Fruit fly (Drosophila melanogaster) whole organism, embryonic: ENCODE results near the gene rec.

Experiments used
- Antp ChIP-seq: fragments of 200-800 bp; sonication (Bioruptor generic); optimal IDR thresholded peaks from 3 replicates; lab custom pipeline; 2016; ENCODE audit warnings: missing biosample characterization, missing genetic modification characterization
- B-H2 ChIP-seq: fragments of 200-800 bp; sonication (Bioruptor generic); optimal IDR thresholded peaks from 2 replicates; lab custom pipeline; 2018; ENCODE audit warnings: missing biosample characterization, mild to moderate bottlenecking, missing genetic modification characterization
- Bgb ChIP-seq: fragments of 200-800 bp; sonication (Bioruptor generic); IDR thresholded peaks from 2 replicates; pipeline ENCODE4 v1.3.6; 2022; ENCODE audit warnings: missing biosample characterization, missing genetic modification characterization; ENCODE audit not compliant: partially characterized antibody
- CG10267 ChIP-seq: fragments of 200-800 bp; sonication (Bioruptor generic); optimal IDR thresholded peaks from 2 replicates; lab custom pipeline; 2018; ENCODE audit warnings: missing biosample characterization, mild to moderate bottlenecking, missing genetic modification characterization, moderate library complexity
- CG10431 ChIP-seq: fragments of 200-800 bp; sonication (Bioruptor generic); optimal IDR thresholded peaks from 3 replicates; lab custom pipeline; 2018; ENCODE audit warnings: missing biosample characterization, mild to moderate bottlenecking, missing genetic modification characterization
- CG10543 ChIP-seq: fragments of 200-800 bp; sonication (Bioruptor generic); optimal IDR thresholded peaks from 3 replicates; lab custom pipeline; 2017; ENCODE audit warnings: missing biosample characterization, mild to moderate bottlenecking, missing genetic modification characterization, moderate library complexity
- CG11456 ChIP-seq: fragments of 200-800 bp; sonication (Bioruptor generic); IDR thresholded peaks from 3 replicates; pipeline ENCODE4 v1.3.6; 2022; ENCODE audit warnings: missing biosample characterization, missing genetic modification characterization
- CG11504 ChIP-seq: fragments of 200-800 bp; sonication (Bioruptor generic); optimal IDR thresholded peaks from 3 replicates; lab custom pipeline; 2019; ENCODE audit warnings: missing biosample characterization, mild to moderate bottlenecking, missing genetic modification characterization, moderate library complexity
- CG12659 ChIP-seq: fragments of 200-800 bp; sonication (Bioruptor generic); optimal IDR thresholded peaks from 3 replicates; lab custom pipeline; 2017; ENCODE audit warnings: mild to moderate bottlenecking, missing biosample characterization, missing genetic modification reagents, missing genetic modification characterization
- CG12942 ChIP-seq: fragments of 200-800 bp; sonication (Bioruptor generic); optimal IDR thresholded peaks from 3 replicates; lab custom pipeline; 2016; ENCODE audit warnings: missing biosample characterization, missing genetic modification characterization
- CG15514 ChIP-seq: fragments of 200-800 bp; sonication (Bioruptor generic); optimal IDR thresholded peaks from 3 replicates; lab custom pipeline; 2017; ENCODE audit warnings: missing biosample characterization, missing genetic modification characterization, mild to moderate bottlenecking, moderate library complexity, missing genetic modification reagents
- CG17328 ChIP-seq: fragments of 200-800 bp; sonication (Bioruptor generic); IDR thresholded peaks from 2 replicates; pipeline ENCODE4 v1.3.6; 2022; ENCODE audit warnings: missing biosample characterization, missing genetic modification characterization
- CG17361 ChIP-seq: fragments of 200-800 bp; sonication (Bioruptor generic); IDR thresholded peaks from 3 replicates; pipeline ENCODE4 v1.3.6; 2022; ENCODE audit warnings: missing biosample characterization, missing genetic modification characterization
- CG2678 ChIP-seq: fragments of 200-800 bp; sonication (Bioruptor generic); optimal IDR thresholded peaks from 3 replicates; lab custom pipeline; 2019; ENCODE audit warnings: missing biosample characterization, mild to moderate bottlenecking, missing genetic modification characterization, moderate library complexity
- CG34224 ChIP-seq: fragments of 200-800 bp; sonication (Bioruptor generic); IDR thresholded peaks from 3 replicates; pipeline ENCODE4 v1.3.6; 2022; ENCODE audit warnings: missing biosample characterization, missing genetic modification characterization; ENCODE audit not compliant: partially characterized antibody
- CG42726 ChIP-seq: fragments of 200-800 bp; sonication (Bioruptor generic); IDR thresholded peaks from 2 replicates; pipeline ENCODE4 v1.3.6; 2022; ENCODE audit warnings: missing biosample characterization, missing genetic modification characterization; ENCODE audit not compliant: partially characterized antibody
- CG4424 ChIP-seq: fragments of 200-800 bp; sonication (Bioruptor generic); optimal IDR thresholded peaks from 3 replicates; lab custom pipeline; 2016; ENCODE audit warnings: missing biosample characterization, missing genetic modification characterization
- CG4730 ChIP-seq: fragments of 200-800 bp; sonication (Bioruptor generic); IDR thresholded peaks from 2 replicates; pipeline ENCODE4 v1.3.6; 2022; ENCODE audit warnings: missing biosample characterization, missing genetic modification characterization
- CG6765 ChIP-seq: fragments of 200-800 bp; sonication (Bioruptor generic); optimal IDR thresholded peaks from 3 replicates; lab custom pipeline; 2017; ENCODE audit warnings: missing biosample characterization, mild to moderate bottlenecking, missing genetic modification characterization
- CG9876 ChIP-seq: fragments of 200-800 bp; sonication (Bioruptor generic); optimal IDR thresholded peaks from 2 replicates; lab custom pipeline; 2016; ENCODE audit warnings: missing biosample characterization, missing genetic modification characterization
- CTCF ChIP-seq: fragments of 200-800 bp; sonication (Bioruptor generic); optimal IDR thresholded peaks from 2 replicates; lab custom pipeline; 2017; ENCODE audit warnings: missing biosample characterization, mild to moderate bottlenecking, missing genetic modification characterization, moderate library complexity
- CrebB ChIP-seq: fragments of 200-800 bp; sonication (Bioruptor generic); optimal IDR thresholded peaks from 3 replicates; lab custom pipeline; 2018; ENCODE audit warnings: missing biosample characterization, mild to moderate bottlenecking, missing genetic modification characterization
- Dek ChIP-seq: fragments of 200-800 bp; sonication (Bioruptor generic); optimal IDR thresholded peaks from 3 replicates; lab custom pipeline; 2019; ENCODE audit warnings: missing biosample characterization, mild to moderate bottlenecking, missing genetic modification characterization, moderate library complexity
- E2f2 ChIP-seq: fragments of 200-800 bp; sonication (Bioruptor generic); IDR thresholded peaks from 2 replicates; pipeline ENCODE4 v1.3.6; 2022; ENCODE audit warnings: missing biosample characterization, missing genetic modification characterization
- Elba2 ChIP-seq: fragments of 200-800 bp; sonication (Bioruptor generic); optimal IDR thresholded peaks from 3 replicates; lab custom pipeline; 2016; ENCODE audit warnings: missing biosample characterization, missing genetic modification characterization
- Ets65A ChIP-seq: fragments of 200-800 bp; sonication (Bioruptor generic); peaks from one replicate; lab custom pipeline; 2016; ENCODE audit warnings: missing biosample characterization, missing genetic modification characterization
- Med ChIP-seq: fragments of 200-800 bp; sonication (Bioruptor generic); peaks from one replicate; lab custom pipeline; 2016; ENCODE audit warnings: missing biosample characterization, missing genetic modification characterization, mild to moderate bottlenecking, inconsistent platforms, moderate library complexity
- Myb ChIP-seq: fragments of 200-800 bp; sonication (Bioruptor generic); optimal IDR thresholded peaks from 2 replicates; lab custom pipeline; 2016; ENCODE audit warnings: missing biosample characterization, missing genetic modification characterization
- NFAT ChIP-seq: fragments of 200-800 bp; sonication (Bioruptor generic); IDR thresholded peaks from 2 replicates; pipeline ENCODE4 v1.3.6; 2022; ENCODE audit warnings: missing biosample characterization, missing genetic modification characterization
- ap ChIP-seq: fragments of 200-800 bp; sonication (Bioruptor generic); IDR thresholded peaks from 2 replicates; pipeline ENCODE4 v1.3.6; 2022; ENCODE audit warnings: missing biosample characterization, missing genetic modification characterization
- bsh ChIP-seq, 2 experiments: fragments of 200-800 bp; sonication (Bioruptor generic); optimal IDR thresholded peaks; 2 replicates each; lab custom pipeline; 2017 to 2018; ENCODE audit warnings: mild to moderate bottlenecking in 2 of 2, missing biosample characterization in 2 of 2, missing genetic modification characterization in 2 of 2, moderate library complexity in 1 of 2
- cad ChIP-seq: fragments of >200 bp; optimal IDR thresholded peaks from 2 replicates; lab custom pipeline; 2017; ENCODE audit warnings: missing biosample characterization, missing genetic modification characterization
- chif ChIP-seq, 2 experiments: fragments of 200-800 bp; sonication (Bioruptor generic); optimal IDR thresholded peaks; 3 replicates each; lab custom pipeline; 2016; ENCODE audit warnings: missing biosample characterization in 2 of 2, missing genetic modification characterization in 2 of 2
- dm ChIP-seq: fragments of 200-800 bp; sonication (Bioruptor generic); optimal IDR thresholded peaks from 3 replicates; lab custom pipeline; 2016; ENCODE audit warnings: missing biosample characterization, missing genetic modification characterization
- dmrt11E ChIP-seq: fragments of 200-800 bp; sonication (Bioruptor generic); optimal IDR thresholded peaks from 3 replicates; lab custom pipeline; 2018; ENCODE audit warnings: missing biosample characterization, mild to moderate bottlenecking, missing genetic modification characterization, moderate library complexity
- fru ChIP-seq: fragments of >200 bp; optimal IDR thresholded peaks from 2 replicates; lab custom pipeline; 2017
- gsb ChIP-seq: fragments of 200-800 bp; sonication (Bioruptor generic); IDR thresholded peaks from 2 replicates; pipeline ENCODE4 v1.3.6; 2022; ENCODE audit warnings: missing biosample characterization, missing genetic modification characterization
- inv ChIP-seq: fragments of 200-800 bp; sonication (Bioruptor generic); IDR thresholded peaks from 2 replicates; pipeline ENCODE4 v1.3.6; 2022; ENCODE audit warnings: missing biosample characterization, missing genetic modification characterization; ENCODE audit not compliant: partially characterized antibody
- klu ChIP-seq: fragments of 200-800 bp; sonication (Bioruptor generic); IDR thresholded peaks from 2 replicates; pipeline ENCODE4 v1.3.6; 2022; ENCODE audit warnings: missing biosample characterization, missing genetic modification characterization
- kni ChIP-seq: fragments of 200-800 bp; sonication (Bioruptor generic); optimal IDR thresholded peaks from 3 replicates; lab custom pipeline; 2017; ENCODE audit warnings: mild to moderate bottlenecking, missing biosample characterization, missing genetic modification reagents, missing genetic modification characterization
- lbe ChIP-seq: fragments of 200-800 bp; sonication (Bioruptor generic); optimal IDR thresholded peaks from 2 replicates; lab custom pipeline; 2016; ENCODE audit warnings: missing biosample characterization, mild to moderate bottlenecking, missing genetic modification characterization
- pan ChIP-seq, 4 experiments: fragments of >200 bp in 3 of 4; fragments of 200-800 bp in 1 of 4; sonication (Bioruptor generic) in 1 of 4; optimal IDR thresholded peaks in 3 of 4; IDR thresholded peaks in 1 of 4; 2 replicates each; pipeline versions ENCODE4 v1.3.6 to Lab custom; 2017 to 2022; ENCODE audit warnings: missing biosample characterization in 2 of 4, missing genetic modification characterization in 2 of 4, mixed read lengths in 1 of 4
- phol ChIP-seq: fragments of 200-800 bp; sonication (Bioruptor generic); optimal IDR thresholded peaks from 3 replicates; lab custom pipeline; 2018; ENCODE audit warnings: missing biosample characterization, mild to moderate bottlenecking, missing genetic modification characterization, moderate library complexity
- pum ChIP-seq: fragments of 200-800 bp; sonication (Bioruptor generic); optimal IDR thresholded peaks from 2 replicates; lab custom pipeline; 2016; ENCODE audit warnings: missing biosample characterization, missing genetic modification characterization
- shn ChIP-seq: fragments of 200-800 bp; sonication (Bioruptor generic); optimal IDR thresholded peaks from 3 replicates; lab custom pipeline; 2016; ENCODE audit warnings: missing biosample characterization, missing genetic modification characterization
- slbo ChIP-seq: fragments of 200-800 bp; sonication (Bioruptor generic); IDR thresholded peaks from 2 replicates; pipeline ENCODE4 v1.3.6; 2022; ENCODE audit warnings: missing biosample characterization, missing genetic modification characterization
- so ChIP-seq: fragments of 200-800 bp; sonication (Bioruptor generic); IDR thresholded peaks from 3 replicates; pipeline ENCODE4 v1.3.6; 2022; ENCODE audit warnings: missing biosample characterization, missing genetic modification characterization
- sug ChIP-seq: fragments of 200-800 bp; optimal IDR thresholded peaks from 2 replicates; lab custom pipeline; 2019; ENCODE audit warnings: missing biosample characterization, mild to moderate bottlenecking, missing genetic modification characterization, moderate library complexity
- tna ChIP-seq: fragments of 200-800 bp; sonication (Bioruptor generic); IDR thresholded peaks from 2 replicates; pipeline ENCODE4 v1.3.6; 2022; ENCODE audit warnings: missing biosample characterization, missing genetic modification characterization; ENCODE audit not compliant: partially characterized antibody
- tup ChIP-seq: fragments of 200-800 bp; sonication (Bioruptor generic); optimal IDR thresholded peaks from 2 replicates; lab custom pipeline; 2016; ENCODE audit warnings: missing biosample characterization, mild to moderate bottlenecking, missing genetic modification characterization, moderate library complexity
- z ChIP-seq: fragments of 200-800 bp; sonication (Bioruptor generic); IDR thresholded peaks from 3 replicates; pipeline ENCODE4 v1.3.6; 2022; ENCODE audit warnings: missing biosample characterization, missing genetic modification characterization

Gene rec

DNA sequence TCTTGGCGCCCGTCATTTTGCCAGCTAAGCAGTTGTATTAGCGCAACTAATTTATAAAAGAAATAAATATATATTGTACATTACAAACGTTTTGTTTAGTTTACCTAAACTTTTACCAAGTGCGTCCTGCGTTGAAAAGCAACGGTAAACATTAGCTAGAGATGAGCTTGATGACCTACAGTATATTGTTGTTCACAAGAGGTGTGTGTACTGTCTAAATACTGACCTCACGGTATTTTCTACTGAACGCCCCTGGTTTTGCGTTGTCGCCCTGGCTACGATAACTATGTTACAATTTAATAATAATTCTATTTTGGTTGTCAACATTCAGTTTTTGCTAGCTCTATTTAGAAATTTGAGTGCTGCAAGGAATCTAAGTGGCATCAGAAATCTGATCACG, 40.0 kb downstream of the rec start, which contains the start of gene Acyp2 (continued):
- TF ChIP-seq lbe (GFP tag; lab: Kevin White, UChicago), result no peak
- TF ChIP-seq inv (GFP tag; lab: Robert Waterston, UW), result peak; percentile 31; the same call in 1 of the 2 replicates
- no peak for TF ChIP-seq so (GFP tag; lab: Robert Waterston, UW)
- no peak for TF ChIP-seq CG10543 (GFP tag; lab: Kevin White, UChicago)
- TF ChIP-seq CG42726, result peak; percentile 42; the same call in 1 of the 2 replicates
- TF ChIP-seq sug, result peak; percentile 29
- no peak for TF ChIP-seq bsh (GFP tag; optimal IDR thresholded peaks at IDR 0.05; lab: Kevin White, UChicago)
- TF ChIP-seq CG12659, result peak; percentile 77
- TF ChIP-seq CG17361, result 0 out of 3 replicates have a peak, but pooled peaks have one; percentile 18
- TF ChIP-seq gsb (GFP tag; lab: Robert Waterston, UW), result no peak
- TF ChIP-seq CG4424 (GFP tag; lab: Kevin White, UChicago), result peak; percentile 14
- no peak for TF ChIP-seq CG6765 (GFP tag; lab: Kevin White, UChicago)
- peak; percentile 76 for TF ChIP-seq CG15514
- TF ChIP-seq Med (GFP tag; lab: Kevin White, UChicago), result peak; percentile 89
- no peak for TF ChIP-seq CG17328 (GFP tag; lab: Robert Waterston, UW)
- peak; percentile 44 for TF ChIP-seq CG10267 (tag; lab: Kevin White, UChicago)
- no peak for TF ChIP-seq dmrt11E
- TF ChIP-seq CG9876 (GFP tag; lab: Kevin White, UChicago), result peak; percentile 30
- TF ChIP-seq B-H2, result peak; percentile 0
- TF ChIP-seq phol (tag; lab: Kevin White, UChicago), result peak; percentile 40
- TF ChIP-seq slbo (GFP tag; lab: Robert Waterston, UW), result peak; percentile 69; the same call in 1 of the 2 replicates
- TF ChIP-seq CG11504, result peak; percentile 44
- no peak for TF ChIP-seq CG10431
- peak; percentile 23 for TF ChIP-seq pum (GFP tag; lab: Kevin White, UChicago)
- no peak for TF ChIP-seq CG2678 (tag; lab: Kevin White, UChicago)
- peak; percentile 96 for TF ChIP-seq Myb (GFP tag; lab: Kevin White, UChicago)
- no peak for TF ChIP-seq CG4730 (GFP tag; lab: Robert Waterston, UW)
- TF ChIP-seq klu (GFP tag; lab: Robert Waterston, UW), result no peak
- peak; percentile 8 for TF ChIP-seq Elba2 (GFP tag; lab: Kevin White, UChicago)
- TF ChIP-seq CTCF, result peak; percentile 16
- no peak for TF ChIP-seq fru
- peak; percentile 9 for TF ChIP-seq kni (GFP tag; lab: Kevin White, UChicago)
- no peak for TF ChIP-seq z (GFP tag; lab: Robert Waterston, UW)
- peak; percentile 46 for TF ChIP-seq Antp (GFP tag; lab: Kevin White, UChicago)
- TF ChIP-seq E2f2 (GFP tag; lab: Robert Waterston, UW), result peak; percentile 66
- TF ChIP-seq shn (GFP tag; lab: Kevin White, UChicago), result peak; percentile 8
- no peak for TF ChIP-seq CrebB (tag; lab: Kevin White, UChicago)
- TF ChIP-seq Ets65A (GFP tag; lab: Kevin White, UChicago), result peak; percentile 95
- TF ChIP-seq CG34224 (GFP tag; lab: Robert Waterston, UW), result peak; percentile 40; the same call in 2 of the 3 replicates
- peak; percentile 32 for TF ChIP-seq tup (GFP tag; lab: Kevin White, UChicago)
- TF ChIP-seq CG11456 (GFP tag; lab: Robert Waterston, UW), result 0 out of 3 replicates have a peak, but pooled peaks have one; percentile 44
- TF ChIP-seq NFAT (GFP tag; lab: Robert Waterston, UW), result no peak; the same call in 1 of the 2 replicates
- TF ChIP-seq ap, result no peak
- TF ChIP-seq Dek (tag; lab: Kevin White, UChicago), result no peak
- TF ChIP-seq CG12942 (GFP tag; lab: Kevin White, UChicago), result peak; percentile 28
- peak; percentile 31; the same call in 1 of the 2 replicates for TF ChIP-seq tna (GFP tag; lab: Robert Waterston, UW)
- TF ChIP-seq chif (GFP tag; optimal IDR thresholded peaks at IDR 0.05; lab: Kevin White, UChicago), result peak in 1 of 2 experiments; percentile 3
- peak; percentile 9 for TF ChIP-seq dm (GFP tag; lab: Kevin White, UChicago)
- TF ChIP-seq Bgb (GFP tag; lab: Robert Waterston, UW), result peak; percentile 67
- TF ChIP-seq pan (optimal IDR thresholded peaks at IDR 0.05; lab: Kevin White, UChicago), result no peak
- peak in 1 of 2 experiments; percentile 51 for TF ChIP-seq pan (GFP tag; optimal IDR thresholded peaks at IDR 0.05 in 1 of 2, IDR thresholded peaks at IDR 0.05 in 1 of 2)
- no peak for TF ChIP-seq cad (GFP tag; lab: Kevin White, UChicago)
